Fruit fly (Drosophila melanogaster) whole organism, embryonic: Measurements from ENCODE around the gene CG31161.

Source experiments
- Bdp1 ChIP-seq: fragments of 200-800 bp; sonication (Bioruptor generic); optimal IDR thresholded peaks from 3 replicates; lab custom pipeline; 2016; ENCODE audit warnings: missing biosample characterization, missing genetic modification characterization
- CG11696 ChIP-seq: fragments of 200-800 bp; sonication (Bioruptor generic); IDR thresholded peaks from 2 replicates; pipeline ENCODE4 v1.3.6; 2022; ENCODE audit warnings: missing biosample characterization, missing genetic modification characterization
- CG12769 ChIP-seq: fragments of 200-800 bp; sonication (Bioruptor generic); optimal IDR thresholded peaks from 2 replicates; lab custom pipeline; 2019; ENCODE audit warnings: missing biosample characterization, mild to moderate bottlenecking, missing genetic modification characterization, moderate library complexity
- CG12942 ChIP-seq: fragments of 200-800 bp; sonication (Bioruptor generic); optimal IDR thresholded peaks from 3 replicates; lab custom pipeline; 2016; ENCODE audit warnings: missing biosample characterization, missing genetic modification characterization
- CG14667 ChIP-seq: fragments of 200-800 bp; sonication (Bioruptor generic); IDR thresholded peaks from 2 replicates; pipeline ENCODE4 v1.3.6; 2022; ENCODE audit warnings: missing biosample characterization, missing genetic modification characterization
- CG16813 ChIP-seq: fragments of 200-800 bp; sonication (Bioruptor generic); IDR thresholded peaks from 3 replicates; pipeline ENCODE4 v1.3.6; 2022; ENCODE audit warnings: missing biosample characterization, missing genetic modification characterization; ENCODE audit not compliant: partially characterized antibody
- CG17328 ChIP-seq: fragments of 200-800 bp; sonication (Bioruptor generic); IDR thresholded peaks from 2 replicates; pipeline ENCODE4 v1.3.6; 2022; ENCODE audit warnings: missing biosample characterization, missing genetic modification characterization
- CG17361 ChIP-seq: fragments of 200-800 bp; sonication (Bioruptor generic); IDR thresholded peaks from 3 replicates; pipeline ENCODE4 v1.3.6; 2022; ENCODE audit warnings: missing biosample characterization, missing genetic modification characterization
- CG2678 ChIP-seq: fragments of 200-800 bp; sonication (Bioruptor generic); optimal IDR thresholded peaks from 3 replicates; lab custom pipeline; 2019; ENCODE audit warnings: missing biosample characterization, mild to moderate bottlenecking, missing genetic modification characterization, moderate library complexity
- CG3065 ChIP-seq: fragments of 200-800 bp; sonication (Bioruptor generic); optimal IDR thresholded peaks from 2 replicates; lab custom pipeline; 2016; ENCODE audit warnings: missing biosample characterization, missing genetic modification characterization
- CG3995 ChIP-seq: fragments of 200-800 bp; sonication (Bioruptor generic); optimal IDR thresholded peaks from 3 replicates; lab custom pipeline; 2016; ENCODE audit warnings: missing biosample characterization, missing genetic modification characterization
- CG4282 ChIP-seq: fragments of 200-800 bp; sonication (Bioruptor generic); optimal IDR thresholded peaks from 2 replicates; lab custom pipeline; 2016; ENCODE audit warnings: missing biosample characterization, missing genetic modification characterization
- CG4360 ChIP-seq: fragments of 200-800 bp; sonication (Bioruptor generic); IDR thresholded peaks from 2 replicates; pipeline ENCODE4 v1.3.6; 2022; ENCODE audit warnings: missing biosample characterization, missing genetic modification characterization
- CG4404 ChIP-seq: fragments of 200-800 bp; sonication (Bioruptor generic); IDR thresholded peaks from 2 replicates; pipeline ENCODE4 v1.3.6; 2022; ENCODE audit warnings: missing biosample characterization, missing genetic modification characterization
- CG4730 ChIP-seq: fragments of 200-800 bp; sonication (Bioruptor generic); IDR thresholded peaks from 2 replicates; pipeline ENCODE4 v1.3.6; 2022; ENCODE audit warnings: missing biosample characterization, missing genetic modification characterization
- CG6813 ChIP-seq: fragments of 200-800 bp; sonication (Bioruptor generic); optimal IDR thresholded peaks from 2 replicates; lab custom pipeline; 2017; ENCODE audit warnings: missing biosample characterization, missing genetic modification characterization, mild to moderate bottlenecking, moderate library complexity, missing genetic modification reagents
- CG6854 ChIP-seq: fragments of 200-800 bp; sonication (Bioruptor generic); optimal IDR thresholded peaks from 3 replicates; lab custom pipeline; 2017; ENCODE audit warnings: missing biosample characterization, mild to moderate bottlenecking, missing genetic modification characterization
- CG8359 ChIP-seq: fragments of 200-800 bp; sonication (Bioruptor generic); optimal IDR thresholded peaks from 2 replicates; lab custom pipeline; 2017; ENCODE audit warnings: missing biosample characterization, mild to moderate bottlenecking, missing genetic modification characterization, borderline replicate concordance
- CG9817 ChIP-seq: fragments of 200-800 bp; sonication (Bioruptor generic); optimal IDR thresholded peaks from 2 replicates; lab custom pipeline; 2018; ENCODE audit warnings: missing biosample characterization, mild to moderate bottlenecking, missing genetic modification characterization, moderate library complexity
- CG9876 ChIP-seq: fragments of 200-800 bp; sonication (Bioruptor generic); optimal IDR thresholded peaks from 2 replicates; lab custom pipeline; 2016; ENCODE audit warnings: missing biosample characterization, missing genetic modification characterization
- CHES-1-like ChIP-seq: fragments of 200-800 bp; sonication (Bioruptor generic); optimal IDR thresholded peaks from 2 replicates; lab custom pipeline; 2016; ENCODE audit warnings: missing biosample characterization, missing genetic modification characterization
- Dp ChIP-seq: fragments of 200-800 bp; sonication (Bioruptor generic); optimal IDR thresholded peaks from 2 replicates; lab custom pipeline; 2018; ENCODE audit warnings: missing biosample characterization, mild to moderate bottlenecking, missing genetic modification characterization, moderate library complexity
- Gsc ChIP-seq: fragments of 200-800 bp; sonication (Bioruptor generic); IDR thresholded peaks from 2 replicates; pipeline ENCODE4 v1.3.6; 2022; ENCODE audit warnings: missing biosample characterization, missing genetic modification characterization
- H2.0 ChIP-seq: fragments of 200-800 bp; sonication (Bioruptor generic); IDR thresholded peaks from 2 replicates; pipeline ENCODE4 v1.3.6; 2022; ENCODE audit warnings: missing biosample characterization, missing genetic modification characterization
- Hand ChIP-seq: fragments of 200-800 bp; sonication (Bioruptor generic); optimal IDR thresholded peaks from 2 replicates; lab custom pipeline; 2017; ENCODE audit warnings: mild to moderate bottlenecking, missing biosample characterization, missing genetic modification reagents, missing genetic modification characterization
- Oli ChIP-seq: fragments of 200-800 bp; sonication (Bioruptor generic); optimal IDR thresholded peaks from 2 replicates; lab custom pipeline; 2018; ENCODE audit warnings: missing biosample characterization, mild to moderate bottlenecking, missing genetic modification characterization, moderate library complexity
- Optix ChIP-seq: fragments of 200-800 bp; sonication (Bioruptor generic); IDR thresholded peaks from 3 replicates; pipeline ENCODE4 v1.3.6; 2022; ENCODE audit warnings: missing biosample characterization, missing genetic modification characterization
- Poxn ChIP-seq: fragments of 200-800 bp; sonication (Bioruptor generic); IDR thresholded peaks from 2 replicates; pipeline ENCODE4 v1.3.6; 2022; ENCODE audit warnings: missing biosample characterization, missing genetic modification characterization
- Rx ChIP-seq: fragments of 200-800 bp; sonication (Bioruptor generic); IDR thresholded peaks from 2 replicates; pipeline ENCODE4 v1.3.6; 2022; ENCODE audit warnings: missing biosample characterization, missing genetic modification characterization
- Side ChIP-seq: fragments of 200-800 bp; sonication (Bioruptor generic); optimal IDR thresholded peaks from 2 replicates; lab custom pipeline; 2016; ENCODE audit warnings: missing biosample characterization, missing genetic modification characterization
- Usf ChIP-seq: fragments of 200-800 bp; sonication (Bioruptor generic); optimal IDR thresholded peaks from 2 replicates; lab custom pipeline; 2017; ENCODE audit warnings: missing genotype, missing biosample characterization, missing genetic modification characterization
- ac ChIP-seq: fragments of 200-800 bp; sonication (Bioruptor generic); optimal IDR thresholded peaks from 3 replicates; lab custom pipeline; 2017; ENCODE audit warnings: missing biosample characterization, mild to moderate bottlenecking, missing genetic modification characterization
- al ChIP-seq: fragments of 200-800 bp; sonication (Bioruptor generic); IDR thresholded peaks from 2 replicates; pipeline ENCODE4 v1.3.6; 2022; ENCODE audit warnings: missing biosample characterization, missing genetic modification characterization
- ase ChIP-seq: fragments of 200-800 bp; sonication (Bioruptor generic); IDR thresholded peaks from 3 replicates; pipeline ENCODE4 v1.3.6; 2022; ENCODE audit warnings: missing biosample characterization, missing genetic modification characterization
- bigmax ChIP-seq: fragments of 200-800 bp; sonication (Bioruptor generic); optimal IDR thresholded peaks from 2 replicates; lab custom pipeline; 2018; ENCODE audit warnings: missing biosample characterization, mild to moderate bottlenecking, missing genetic modification characterization
- danr ChIP-seq: fragments of 200-800 bp; sonication (Bioruptor generic); IDR thresholded peaks from 2 replicates; pipeline ENCODE4 v1.3.6; 2022; ENCODE audit warnings: missing biosample characterization, missing genetic modification characterization
- disco-r ChIP-seq: fragments of 200-800 bp; sonication (Bioruptor generic); optimal IDR thresholded peaks from 2 replicates; lab custom pipeline; 2016; ENCODE audit warnings: missing biosample characterization, missing genetic modification characterization
- esg ChIP-seq: fragments of 200-800 bp; sonication (Bioruptor generic); conservative IDR thresholded peaks from 2 replicates; pipeline ENCODE4 v1.3.6; 2022; ENCODE audit warnings: missing biosample characterization, missing genetic modification characterization
- fd102C ChIP-seq: fragments of 200-800 bp; sonication (Bioruptor generic); optimal IDR thresholded peaks from 2 replicates; lab custom pipeline; 2018; ENCODE audit warnings: missing biosample characterization, mild to moderate bottlenecking, missing genetic modification characterization, moderate library complexity
- gsb-n ChIP-seq: fragments of 200-800 bp; sonication (Bioruptor generic); optimal IDR thresholded peaks from 3 replicates; lab custom pipeline; 2018; ENCODE audit warnings: missing biosample characterization, mild to moderate bottlenecking, missing genetic modification characterization
- her ChIP-seq: fragments of 200-800 bp; sonication (Bioruptor generic); optimal IDR thresholded peaks from 2 replicates; lab custom pipeline; 2016; ENCODE audit warnings: missing biosample characterization, missing genetic modification characterization
- hth ChIP-seq: fragments of >200 bp; optimal IDR thresholded peaks from 2 replicates; lab custom pipeline; 2017; ENCODE audit warnings: inconsistent platforms
- jing ChIP-seq: fragments of 200-800 bp; sonication (Bioruptor generic); optimal IDR thresholded peaks from 2 replicates; lab custom pipeline; 2018; ENCODE audit warnings: missing biosample characterization, mild to moderate bottlenecking, missing genetic modification characterization
- maf-S ChIP-seq: fragments of 200-800 bp; sonication (Bioruptor generic); optimal IDR thresholded peaks from 2 replicates; lab custom pipeline; 2016; ENCODE audit warnings: missing biosample characterization, missing genetic modification characterization
- pfk ChIP-seq: fragments of 200-800 bp; sonication (Bioruptor generic); optimal IDR thresholded peaks from 2 replicates; lab custom pipeline; 2018; ENCODE audit warnings: missing biosample characterization, mild to moderate bottlenecking, missing genetic modification characterization, moderate library complexity
- prd ChIP-seq, 3 experiments: fragments of >200 bp in 2 of 3; fragments of 200-800 bp in 1 of 3; sonication (Bioruptor generic) in 1 of 3; optimal IDR thresholded peaks in 2 of 3; IDR thresholded peaks in 1 of 3; 2 replicates in 2 of 3; 3 replicates in 1 of 3; pipeline versions ENCODE4 v1.3.6 to Lab custom; 2017 to 2022; ENCODE audit warnings: missing biosample characterization in 1 of 3, missing genetic modification characterization in 1 of 3
- pum ChIP-seq: fragments of 200-800 bp; sonication (Bioruptor generic); optimal IDR thresholded peaks from 2 replicates; lab custom pipeline; 2016; ENCODE audit warnings: missing biosample characterization, missing genetic modification characterization
- shn ChIP-seq: fragments of 200-800 bp; sonication (Bioruptor generic); optimal IDR thresholded peaks from 3 replicates; lab custom pipeline; 2016; ENCODE audit warnings: missing biosample characterization, missing genetic modification characterization
- tx ChIP-seq: fragments of 200-800 bp; sonication (Bioruptor generic); optimal IDR thresholded peaks from 2 replicates; lab custom pipeline; 2016; ENCODE audit warnings: missing biosample characterization, missing genetic modification characterization
- vvl ChIP-seq: fragments of 200-800 bp; sonication (Bioruptor generic); IDR thresholded peaks from 2 replicates; pipeline ENCODE4 v1.3.6; 2022; ENCODE audit warnings: missing biosample characterization, missing genetic modification characterization
- wdn ChIP-seq: fragments of 200-800 bp; sonication (Bioruptor generic); IDR thresholded peaks from 2 replicates; pipeline ENCODE4 v1.3.6; 2022; ENCODE audit warnings: missing biosample characterization, missing genetic modification characterization
- wor ChIP-seq: fragments of 200-800 bp; sonication (Bioruptor generic); IDR thresholded peaks from 2 replicates; pipeline ENCODE4 v1.3.6; 2022; ENCODE audit warnings: missing biosample characterization, missing genetic modification characterization
- zen ChIP-seq: fragments of 200-800 bp; sonication (Bioruptor generic); optimal IDR thresholded peaks from 3 replicates; lab custom pipeline; 2018; ENCODE audit warnings: missing biosample characterization, mild to moderate bottlenecking, missing genetic modification characterization, moderate library complexity

CG31161 gene

dm6 chr3R:22631156-22631555 is 14.8 kb downstream of the CG31161 start (continued):
- TF ChIP-seq CG16813 (GFP tag; lab: Robert Waterston, UW) (no peak), Hand (GFP tag; lab: Kevin White, UChicago) (no peak), CG4282 (GFP tag; lab: Kevin White, UChicago) (no peak), CG8359 (GFP tag; lab: Kevin White, UChicago) (no peak), CG17361 (GFP tag; lab: Robert Waterston, UW) (no peak), pfk (GFP tag; lab: Kevin White, UChicago) (no peak), H2.0 (GFP tag; lab: Robert Waterston, UW) (no peak), fd102C (GFP tag; lab: Kevin White, UChicago) (no peak), CG2678 (peak; percentile 22), Oli (no peak), CHES-1-like (GFP tag; lab: Kevin White, UChicago) (no peak), Rx (no peak), CG14667 (GFP tag; lab: Robert Waterston, UW) (no peak), CG3065 (GFP tag; lab: Kevin White, UChicago) (no peak), esg (GFP tag; lab: Robert Waterston, UW) (no peak), danr (no peak), vvl (GFP tag; lab: Robert Waterston, UW) (no peak), ac (GFP tag; lab: Kevin White, UChicago) (no peak), CG4404 (GFP tag; lab: Robert Waterston, UW) (no peak), CG17328 (no peak), tx (no peak), disco-r (GFP tag; lab: Kevin White, UChicago) (no peak), shn (no peak), al (GFP tag; lab: Robert Waterston, UW) (no peak), ase (GFP tag; lab: Robert Waterston, UW) (no peak), CG6854 (no peak), Usf (GFP tag; lab: Kevin White, UChicago) (no peak), Gsc (GFP tag; lab: Robert Waterston, UW) (no peak), CG12942 (no peak), zen (no peak), her (GFP tag; lab: Kevin White, UChicago) (no peak), Side (GFP tag; lab: Kevin White, UChicago) (no peak), hth (no peak), CG4730 (GFP tag; lab: Robert Waterston, UW) (no peak), CG3995 (GFP tag; lab: Kevin White, UChicago) (no peak), CG12769 (tag; lab: Kevin White, UChicago) (peak; percentile 64), Poxn (GFP tag; lab: Robert Waterston, UW) (no peak), wor (no peak), prd (optimal IDR thresholded peaks at IDR 0.05; lab: Kevin White, UChicago) (no peak), prd (GFP tag; IDR thresholded peaks at IDR 0.05; lab: Robert Waterston, UW) (no peak), pum (GFP tag; lab: Kevin White, UChicago) (no peak), Bdp1 (GFP tag; lab: Kevin White, UChicago) (no peak), CG4360 (GFP tag; lab: Robert Waterston, UW) (no peak), Dp (GFP tag; lab: Kevin White, UChicago) (no peak), jing (GFP tag; lab: Kevin White, UChicago) (no peak), CG11696 (no peak), bigmax (no peak), CG9876 (GFP tag; lab: Kevin White, UChicago) (no peak), Optix (GFP tag; lab: Robert Waterston, UW) (no peak), gsb-n (tag; lab: Kevin White, UChicago) (no peak), wdn (GFP tag; lab: Robert Waterston, UW) (no peak), CG6813 (no peak), maf-S (no peak), CG9817 (no peak)
